Worm (Caenorhabditis elegans) whole organism, L4 larva: ENCODE measurements around the gene C14B9.8.

Experiments
- F10B5.3 ChIP-seq: sonication (generic microtip); optimal IDR thresholded peaks from 2 replicates; lab custom pipeline; 2016; ENCODE audit warnings: mild to moderate bottlenecking, missing genetic modification characterization, missing compliant biosample characterization
- F26F4.8 ChIP-seq: fragments of 200-800 bp; sonication (Bioruptor generic); conservative IDR thresholded peaks from 2 replicates; pipeline ENCODE4 v1.3.6; 2022; ENCODE audit warnings: missing genetic modification characterization, missing compliant biosample characterization
- F49E8.2 ChIP-seq: sonication (generic microtip); optimal IDR thresholded peaks from 2 replicates; lab custom pipeline; 2016; ENCODE audit warnings: missing compliant biosample characterization, mild to moderate bottlenecking, missing genetic modification characterization, borderline replicate concordance
- Y105C5A.15 ChIP-seq: fragments of 200-800 bp; sonication (Bioruptor generic); IDR thresholded peaks from 2 replicates; pipeline ENCODE4 v1.3.6; 2022; ENCODE audit warnings: missing genetic modification characterization, missing compliant biosample characterization
- ZK337.2 ChIP-seq: fragments of 200-800 bp; sonication (Bioruptor generic); IDR thresholded peaks from 2 replicates; pipeline ENCODE4 v1.3.6; 2022; ENCODE audit warnings: missing genetic modification reagents, missing genetic modification characterization, missing compliant biosample characterization
- aha-1 ChIP-seq: fragments of 150-350 bp; peaks from one replicate; lab custom pipeline; 2014; ENCODE audit warnings: missing biosample characterization, missing genetic modification characterization
- ceh-32 ChIP-seq: sonication (generic microtip); optimal IDR thresholded peaks from 2 replicates; lab custom pipeline; 2016; ENCODE audit warnings: mild to moderate bottlenecking, missing genetic modification characterization, missing compliant biosample characterization; ENCODE audit not compliant: poor library complexity
- ceh-44 ChIP-seq: fragments of 200-800 bp; sonication (Bioruptor generic); IDR thresholded peaks from 2 replicates; pipeline ENCODE4 v1.3.6; 2022; ENCODE audit warnings: missing genetic modification reagents, missing genetic modification characterization, missing compliant biosample characterization
- ceh-62 ChIP-seq: sonication (generic microtip); optimal IDR thresholded peaks from 2 replicates; lab custom pipeline; 2017; ENCODE audit warnings: missing biosample characterization, missing genetic modification characterization
- ceh-82 ChIP-seq: sonication (generic microtip); optimal IDR thresholded peaks from 2 replicates; lab custom pipeline; 2017; ENCODE audit warnings: missing biosample characterization, missing genetic modification characterization
- ces-1 ChIP-seq: fragments of 150-350 bp; sonication (generic microtip); optimal IDR thresholded peaks from 4 replicates; lab custom pipeline; 2014; ENCODE audit warnings: missing biosample characterization, missing genetic modification reagents, missing genetic modification characterization
- cey-2 ChIP-seq: sonication (generic microtip); optimal IDR thresholded peaks from 3 replicates; lab custom pipeline; 2017; ENCODE audit warnings: missing genetic modification characterization, mild to moderate bottlenecking, missing compliant biosample characterization, antibody characterized with exemption, borderline replicate concordance; ENCODE audit not compliant: insufficient read depth
- ctbp-1 ChIP-seq: fragments of 200-800 bp; sonication (Bioruptor generic); IDR thresholded peaks from 2 replicates; pipeline ENCODE4 v1.3.6; 2022; ENCODE audit warnings: missing genetic modification reagents, missing genetic modification characterization, missing compliant biosample characterization
- daf-19 ChIP-seq: fragments of 200-800 bp; sonication (Bioruptor generic); conservative IDR thresholded peaks from 2 replicates; pipeline ENCODE4 v1.3.6; 2022; ENCODE audit warnings: missing genetic modification characterization, missing compliant biosample characterization
- dmd-6 ChIP-seq: fragments of 200-800 bp; sonication (Bioruptor generic); IDR thresholded peaks from 2 replicates; pipeline ENCODE4 v1.3.6; 2022; ENCODE audit warnings: missing genetic modification reagents, missing genetic modification characterization, missing compliant biosample characterization
- dmd-8 ChIP-seq: fragments of 200-800 bp; sonication (Bioruptor generic); IDR thresholded peaks from 2 replicates; pipeline ENCODE4 v1.3.6; 2022; ENCODE audit warnings: missing genetic modification characterization, missing compliant biosample characterization
- duxl-1 ChIP-seq: sonication (generic microtip); optimal IDR thresholded peaks from 2 replicates; lab custom pipeline; 2016; ENCODE audit warnings: mild to moderate bottlenecking, missing genetic modification characterization, moderate library complexity, missing compliant biosample characterization; ENCODE audit not compliant: poor library complexity
- dve-1 ChIP-seq: sonication (generic microtip); optimal IDR thresholded peaks from 2 replicates; lab custom pipeline; 2017; ENCODE audit warnings: antibody characterized with exemption, mild to moderate bottlenecking, missing genetic modification characterization, missing compliant biosample characterization; ENCODE audit not compliant: insufficient read depth
- egl-27 ChIP-seq: sonication (generic microtip); optimal IDR thresholded peaks from 3 replicates; lab custom pipeline; 2017; ENCODE audit warnings: missing biosample characterization, missing genetic modification reagents, missing genetic modification characterization
- hif-1 ChIP-seq, 2 experiments: sonication (generic microtip); optimal IDR thresholded peaks; 2 replicates each; lab custom pipeline; 2016 to 2017; ENCODE audit warnings: missing compliant biosample characterization in 2 of 2, missing genetic modification characterization in 2 of 2, missing genetic modification reagents in 2 of 2, missing genotype in 2 of 2, mild to moderate bottlenecking in 1 of 2
- hlh-11 ChIP-seq: fragments of 200-800 bp; sonication (Bioruptor generic); optimal IDR thresholded peaks from 2 replicates; lab custom pipeline; 2018; ENCODE audit warnings: mild to moderate bottlenecking, missing genetic modification characterization, missing compliant biosample characterization
- hmg-1.1 ChIP-seq: fragments of 200-800 bp; sonication (Bioruptor generic); IDR thresholded peaks from 2 replicates; pipeline ENCODE4 v1.3.6; 2022; ENCODE audit warnings: missing genetic modification reagents, missing genetic modification characterization, missing compliant biosample characterization
- jun-1 ChIP-seq: fragments of 150-350 bp; optimal IDR thresholded peaks from 2 replicates; lab custom pipeline; 2014; ENCODE audit warnings: missing biosample characterization, missing genetic modification reagents, missing genetic modification characterization
- lim-7 ChIP-seq: fragments of 200-800 bp; sonication (Bioruptor generic); IDR thresholded peaks from 2 replicates; pipeline ENCODE4 v1.3.6; 2022; ENCODE audit warnings: missing genetic modification characterization, missing compliant biosample characterization
- lin-15B ChIP-seq: fragments of 150-350 bp; sonication (generic microtip); optimal IDR thresholded peaks from 3 replicates; lab custom pipeline; 2014; ENCODE audit warnings: missing biosample characterization, missing genetic modification characterization
- lin-38 ChIP-seq: fragments of 200-800 bp; sonication (Bioruptor generic); IDR thresholded peaks from 2 replicates; pipeline ENCODE4 v1.3.6; 2022; ENCODE audit warnings: missing genetic modification reagents, missing genetic modification characterization, missing compliant biosample characterization
- mdl-1 ChIP-seq, 2 experiments: fragments of 150-350 bp in 1 of 2; sonication (generic microtip) in 1 of 2; optimal IDR thresholded peaks; 2 replicates each; lab custom pipeline; 2014 to 2017; ENCODE audit warnings: missing biosample characterization in 2 of 2, missing genetic modification characterization in 2 of 2
- nhr-102 ChIP-seq: sonication (generic microtip); optimal IDR thresholded peaks from 2 replicates; lab custom pipeline; 2016; ENCODE audit warnings: mild to moderate bottlenecking, missing genetic modification characterization, moderate library complexity, missing compliant biosample characterization
- nhr-111 ChIP-seq: fragments of 200-800 bp; sonication (Bioruptor generic); optimal IDR thresholded peaks from 2 replicates; lab custom pipeline; 2018; ENCODE audit warnings: mild to moderate bottlenecking, missing genetic modification characterization, missing compliant biosample characterization
- nhr-28 ChIP-seq: fragments of 150-350 bp; optimal IDR thresholded peaks from 2 replicates; lab custom pipeline; 2014; ENCODE audit warnings: missing biosample characterization, missing genetic modification characterization
- nhr-41 ChIP-seq: fragments of 200-800 bp; sonication (Bioruptor generic); IDR thresholded peaks from 2 replicates; pipeline ENCODE4 v1.3.6; 2022; ENCODE audit warnings: missing genetic modification reagents, missing genetic modification characterization, missing compliant biosample characterization
- nhr-42 ChIP-seq: fragments of 200-800 bp; sonication (Bioruptor generic); IDR thresholded peaks from 2 replicates; pipeline ENCODE4 v1.3.6; 2022; ENCODE audit warnings: missing genetic modification characterization, missing compliant biosample characterization
- nhr-6 ChIP-seq: fragments of 150-350 bp; optimal IDR thresholded peaks from 2 replicates; lab custom pipeline; 2014; ENCODE audit warnings: missing biosample characterization, missing genetic modification characterization
- pha-4 ChIP-seq, 2 experiments: fragments of 150-350 bp in 1 of 2; fragments of 200-800 bp in 1 of 2; sonication (Bioruptor generic) in 1 of 2; IDR thresholded peaks in 1 of 2; optimal IDR thresholded peaks in 1 of 2; 2 replicates each; pipeline versions ENCODE4 v1.3.6 to Lab custom; 2014 to 2022; ENCODE audit warnings: missing genetic modification characterization in 2 of 2, missing genetic modification reagents in 2 of 2, missing biosample characterization in 1 of 2, missing compliant biosample characterization in 1 of 2
- saeg-2 ChIP-seq: fragments of 200-800 bp; sonication (Bioruptor generic); IDR thresholded peaks from 2 replicates; pipeline ENCODE4 v1.3.6; 2022; ENCODE audit warnings: missing genetic modification reagents, missing genetic modification characterization, missing compliant biosample characterization
- set-16 ChIP-seq: fragments of 200-800 bp; sonication (Bioruptor generic); IDR thresholded peaks from 2 replicates; pipeline ENCODE4 v1.3.6; 2022; ENCODE audit warnings: missing genetic modification reagents, missing genetic modification characterization, missing compliant biosample characterization
- snpc-4 ChIP-seq: fragments of 150-350 bp; optimal IDR thresholded peaks from 2 replicates; lab custom pipeline; 2014; ENCODE audit warnings: missing biosample characterization, missing genetic modification characterization
- spr-1 ChIP-seq: sonication (generic microtip); optimal IDR thresholded peaks from 2 replicates; lab custom pipeline; 2016; ENCODE audit warnings: mild to moderate bottlenecking, missing genetic modification characterization, missing compliant biosample characterization
- spr-3 ChIP-seq: fragments of 200-800 bp; sonication (Bioruptor generic); optimal IDR thresholded peaks from 2 replicates; lab custom pipeline; 2018; ENCODE audit warnings: mild to moderate bottlenecking, missing genetic modification characterization, missing compliant biosample characterization
- unc-39 ChIP-seq: sonication (generic microtip); optimal IDR thresholded peaks from 2 replicates; lab custom pipeline; 2017; ENCODE audit warnings: missing biosample characterization, missing genetic modification characterization
- zfp-2 ChIP-seq: sonication (generic microtip); optimal IDR thresholded peaks from 2 replicates; lab custom pipeline; 2016; ENCODE audit warnings: mild to moderate bottlenecking, missing genetic modification characterization, missing compliant biosample characterization
- zfp-3 ChIP-seq: fragments of 200-800 bp; sonication (Bioruptor generic); conservative IDR thresholded peaks from 2 replicates; pipeline ENCODE4 v1.3.6; 2022; ENCODE audit warnings: missing genetic modification reagents, missing genetic modification characterization, missing compliant biosample characterization
- zip-2 ChIP-seq: fragments of 150-350 bp; optimal IDR thresholded peaks from 2 replicates; lab custom pipeline; 2014; ENCODE audit warnings: missing biosample characterization, missing genetic modification characterization
- ztf-11 ChIP-seq: fragments of 150-350 bp; optimal IDR thresholded peaks from 2 replicates; lab custom pipeline; 2014; ENCODE audit warnings: missing biosample characterization, missing genetic modification characterization
- ztf-7 ChIP-seq: fragments of 150-350 bp; optimal IDR thresholded peaks from 2 replicates; lab custom pipeline; 2014; ENCODE audit warnings: missing biosample characterization, missing genetic modification characterization

C14B9.8 gene

DNA sequence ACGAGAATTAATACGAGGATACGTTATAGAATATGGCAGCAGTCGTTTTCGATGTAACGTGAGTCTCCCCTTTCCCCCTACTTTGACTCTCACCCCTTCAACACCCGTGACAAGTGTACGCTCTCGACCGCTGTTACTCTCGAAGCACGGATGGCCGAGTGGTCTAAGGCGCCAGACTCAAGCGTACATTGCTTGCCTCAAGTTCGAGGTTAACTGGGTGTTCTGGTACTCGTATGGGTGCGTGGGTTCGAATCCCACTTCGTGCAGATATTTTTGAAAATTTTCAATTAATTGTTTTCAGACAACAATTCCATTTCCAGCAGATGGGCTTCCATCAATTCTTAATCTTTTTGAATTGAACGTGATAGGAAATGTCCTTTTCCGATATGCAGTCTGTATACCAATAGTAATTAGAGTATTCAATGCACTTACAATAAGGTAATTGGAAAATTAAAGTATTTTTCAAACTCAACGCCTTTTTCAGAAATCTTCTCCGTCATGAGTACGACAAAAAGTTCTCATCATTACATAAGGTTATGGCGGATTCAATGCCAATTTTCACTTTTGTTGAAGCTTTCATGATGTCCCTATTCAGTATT, 34.9 kb downstream of the C14B9.8 start (continued):
- TF ChIP-seq mdl-1 (tag; optimal IDR thresholded peaks at IDR 0.05; lab: Kevin White, UChicago) (peak in 1 of 2 experiments; percentile 39), zip-2 (tag; lab: Kevin White, UChicago) (no peak), ceh-62 (no peak), Y105C5A.15 (peak; percentile 78; the same call in 1 of the 2 replicates), ces-1 (no peak), zfp-3 (GFP tag; lab: Robert Waterston, UW) (0 out of 2 replicates have a peak, but pooled peaks have one; percentile 40), dve-1 (peak; percentile 58), spr-3 (GFP tag; lab: Kevin White, UChicago) (peak; percentile 60), ctbp-1 (peak; percentile 85)
- TF ChIP-seq, all 104 proteins: peak for 67

DNA sequence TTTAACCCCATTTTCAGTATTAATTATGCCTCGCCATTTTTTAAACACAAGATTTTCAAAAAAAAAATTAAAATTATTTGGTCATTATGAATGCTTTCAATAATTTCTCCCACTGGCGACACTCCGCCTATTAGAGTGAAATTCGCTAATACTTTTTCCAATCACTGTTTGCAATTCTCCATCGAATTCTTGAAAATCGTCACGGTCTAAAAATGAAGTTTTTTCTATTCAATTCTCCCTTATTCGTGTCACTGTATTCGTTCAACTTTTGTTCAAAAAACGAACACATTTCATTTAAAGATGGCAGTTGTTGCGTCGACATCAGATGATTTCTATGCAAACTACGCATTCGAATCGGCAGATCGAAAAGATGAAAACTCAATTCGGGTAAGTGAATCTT, 35.9 kb downstream of the C14B9.8 start, which contains the start of gene C14B9.3:
Gene C14B9.3 (plus strand): TSS at position 301 of the 400 bp plus-strand sequence.
- TF ChIP-seq pha-4 (GFP tag; IDR thresholded peaks at IDR 0.05; lab: Robert Waterston, UW) = no peak
- no peak for TF ChIP-seq pha-4 (tag; optimal IDR thresholded peaks at IDR 0.05; lab: Kevin White, UChicago)
- TF ChIP-seq nhr-102 (tag; lab: Kevin White, UChicago) = no peak
- TF ChIP-seq lin-15B (tag; lab: Kevin White, UChicago) = no peak
- no peak for TF ChIP-seq nhr-111 (GFP tag; lab: Kevin White, UChicago)
- TF ChIP-seq unc-39 (tag; lab: Kevin White, UChicago) = no peak
- no peak for TF ChIP-seq ceh-82 (tag; lab: Kevin White, UChicago)
- TF ChIP-seq daf-19 (GFP tag; lab: Robert Waterston, UW) = no peak
- no peak for TF ChIP-seq nhr-41 (GFP tag; lab: Robert Waterston, UW)
- no peak for TF ChIP-seq hif-1 (tag; optimal IDR thresholded peaks at IDR 0.05; lab: Kevin White, UChicago)
- no peak for TF ChIP-seq dmd-8 (GFP tag; lab: Robert Waterston, UW)
- TF ChIP-seq jun-1 = no peak
- TF ChIP-seq snpc-4 (tag; lab: Kevin White, UChicago) = no peak
- TF ChIP-seq lin-38 (GFP tag; lab: Robert Waterston, UW) = no peak
- no peak for TF ChIP-seq spr-3 (GFP tag; lab: Kevin White, UChicago)
- TF ChIP-seq hmg-1.1 (GFP tag; lab: Robert Waterston, UW) = no peak
- no peak for TF ChIP-seq ztf-11
- no peak for TF ChIP-seq nhr-6 (tag; lab: Kevin White, UChicago)
- no peak for TF ChIP-seq cey-2 (tag; lab: Kevin White, UChicago)

DNA sequence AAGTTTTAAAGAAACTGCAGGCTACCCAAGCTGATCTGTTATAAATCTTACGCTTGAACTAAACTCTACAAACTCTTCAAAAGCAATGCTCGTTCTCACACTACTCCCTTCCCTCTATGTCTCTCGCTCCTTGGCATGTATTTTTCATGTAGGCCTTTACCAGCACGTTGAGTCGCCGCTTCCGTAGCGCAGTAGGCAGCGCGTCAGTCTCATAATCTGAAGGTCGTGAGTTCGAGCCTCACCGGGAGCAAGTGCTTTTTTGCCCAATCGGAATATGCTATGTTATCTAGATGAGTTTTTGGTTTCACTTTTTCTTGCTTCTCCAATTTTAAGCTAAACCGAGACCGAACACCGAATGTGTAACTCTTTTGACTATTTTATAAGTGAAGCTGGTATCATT, 38.0 kb downstream of the C14B9.8 start:
- no peak for TF ChIP-seq lin-15B (tag; lab: Kevin White, UChicago)
- TF ChIP-seq zfp-2 = no peak
- TF ChIP-seq dve-1 = peak; percentile 5
- TF ChIP-seq ceh-82 (tag; lab: Kevin White, UChicago) = no peak
- TF ChIP-seq saeg-2 (GFP tag; lab: Robert Waterston, UW) = 0 out of 2 replicates have a peak, but pooled peaks have one; percentile 43
- TF ChIP-seq ZK337.2 (GFP tag; lab: Robert Waterston, UW) = peak; percentile 32; the same call in 1 of the 2 replicates
- no peak for TF ChIP-seq nhr-42 (GFP tag; lab: Robert Waterston, UW)
- peak; percentile 77 for TF ChIP-seq aha-1 (tag; lab: Kevin White, UChicago)
- TF ChIP-seq F49E8.2 (tag; lab: Kevin White, UChicago) = no peak
- no peak for TF ChIP-seq Y105C5A.15
- TF ChIP-seq zfp-3 (GFP tag; lab: Robert Waterston, UW) = no peak
- TF ChIP-seq F26F4.8 (GFP tag; lab: Robert Waterston, UW) = no peak
- no peak for TF ChIP-seq nhr-41 (GFP tag; lab: Robert Waterston, UW)
- no peak for TF ChIP-seq daf-19 (GFP tag; lab: Robert Waterston, UW)
- TF ChIP-seq F10B5.3 (tag; lab: Kevin White, UChicago) = no peak
- no peak for TF ChIP-seq nhr-28 (tag; lab: Kevin White, UChicago)
- peak; percentile 72 for TF ChIP-seq lim-7 (GFP tag; lab: Robert Waterston, UW)
- no peak for TF ChIP-seq unc-39 (tag; lab: Kevin White, UChicago)
- no peak for TF ChIP-seq egl-27 (tag; lab: Kevin White, UChicago)
- TF ChIP-seq ztf-7 = no peak
- no peak for TF ChIP-seq duxl-1 (tag; lab: Kevin White, UChicago)
- TF ChIP-seq dmd-6 (GFP tag; lab: Robert Waterston, UW) = peak; percentile 22; the same call in 1 of the 2 replicates
- no peak for TF ChIP-seq ceh-32 (tag; lab: Kevin White, UChicago)
- peak; percentile 25; the same call in 1 of the 2 replicates for TF ChIP-seq set-16 (GFP tag; lab: Robert Waterston, UW)
- TF ChIP-seq hmg-1.1 (GFP tag; lab: Robert Waterston, UW) = peak; percentile 78
- TF ChIP-seq spr-1 (tag; lab: Kevin White, UChicago) = no peak
- peak; percentile 38 for TF ChIP-seq hlh-11 (tag; lab: Kevin White, UChicago)
- peak; percentile 82 for TF ChIP-seq ceh-44 (GFP tag; lab: Robert Waterston, UW)
